Fruit fly (Drosophila melanogaster) whole organism, pupa: Measurements from ENCODE around the gene Nf-YC.
A peak's percentile ranks its signal among the peaks of the same experiment; 100 is the strongest.

ENCODE experiments used
- CG13204 ChIP-seq: fragments of 200-800 bp; sonication (Bioruptor generic); optimal IDR thresholded peaks from 2 replicates; lab custom pipeline; 2018; ENCODE audit warnings: missing biosample characterization, mild to moderate bottlenecking, missing genetic modification characterization, moderate library complexity
- CG14655 ChIP-seq: fragments of 200-800 bp; sonication (Bioruptor generic); optimal IDR thresholded peaks from 3 replicates; lab custom pipeline; 2017; ENCODE audit warnings: mild to moderate bottlenecking, missing biosample characterization, missing genetic modification reagents, missing genetic modification characterization
- CG8159 ChIP-seq: fragments of 200-800 bp; sonication (Bioruptor generic); optimal IDR thresholded peaks from 3 replicates; lab custom pipeline; 2018; ENCODE audit warnings: missing biosample characterization, mild to moderate bottlenecking, missing genetic modification characterization, moderate library complexity
- EcR ChIP-seq: fragments of 200-800 bp; sonication (Bioruptor generic); optimal IDR thresholded peaks from 3 replicates; lab custom pipeline; 2019; ENCODE audit warnings: missing biosample characterization, missing genetic modification characterization, mild to moderate bottlenecking, moderate library complexity, missing genetic modification reagents
- Ets98B ChIP-seq: fragments of 200-800 bp; sonication (Bioruptor generic); IDR thresholded peaks from 2 replicates; pipeline ENCODE4 v1.3.6; 2022; ENCODE audit warnings: missing biosample characterization, missing genetic modification characterization
- Snoo ChIP-seq: fragments of 200-800 bp; sonication (Bioruptor generic); optimal IDR thresholded peaks from 3 replicates; lab custom pipeline; 2017; ENCODE audit warnings: missing biosample characterization, mild to moderate bottlenecking, missing genetic modification characterization, inconsistent platforms
- fd96Ca ChIP-seq: fragments of 200-800 bp; sonication (Bioruptor generic); IDR thresholded peaks from 3 replicates; pipeline ENCODE4 v1.3.6; 2022; ENCODE audit warnings: missing biosample characterization, missing genetic modification characterization

dm6 chrX:6803312-6803794 lies 17.4 kb downstream of the Nf-YC start, which contains the start of the genes C3G and pod1:
- TF ChIP-seq CG13204: no peak
- no peak for TF ChIP-seq Snoo
- no peak for TF ChIP-seq Ets98B (GFP tag; lab: Robert Waterston, UW)
- TF ChIP-seq CG14655 (GFP tag; lab: Kevin White, UChicago): peak; percentile 10
- no peak for TF ChIP-seq CG8159 (tag; lab: Kevin White, UChicago)
- TF ChIP-seq fd96Ca: no peak
- TF ChIP-seq EcR: no peak
